Fruit fly (Drosophila melanogaster) whole organism, embryonic: Measurements from ENCODE around the gene simj.
A peak's percentile ranks its signal among the peaks of the same experiment; 100 is the strongest.

Experiments used
- BEAF-32 ChIP-seq: fragments of 200-800 bp; sonication (Bioruptor generic); optimal IDR thresholded peaks from 3 replicates; lab custom pipeline; 2017; ENCODE audit warnings: missing biosample characterization, missing genetic modification characterization, mild to moderate bottlenecking, moderate library complexity, missing genetic modification reagents
- CG1024 ChIP-seq: fragments of 200-800 bp; sonication (Bioruptor generic); IDR thresholded peaks from 2 replicates; pipeline ENCODE4 v1.3.6; 2022; ENCODE audit warnings: missing biosample characterization, missing genetic modification characterization
- CG10321 ChIP-seq: fragments of 200-800 bp; sonication (Bioruptor generic); IDR thresholded peaks from 2 replicates; pipeline ENCODE4 v1.3.6; 2022; ENCODE audit warnings: missing biosample characterization, missing genetic modification characterization
- CG10565 ChIP-seq: fragments of 200-800 bp; sonication (Bioruptor generic); optimal IDR thresholded peaks from 3 replicates; lab custom pipeline; 2016; ENCODE audit warnings: missing biosample characterization, mild to moderate bottlenecking, missing genetic modification characterization
- CG11093 ChIP-seq: fragments of 200-800 bp; sonication (Bioruptor generic); IDR thresholded peaks from 3 replicates; pipeline ENCODE4 v1.3.6; 2022; ENCODE audit warnings: missing biosample characterization, missing genetic modification characterization
- CG1233 ChIP-seq: fragments of 200-800 bp; sonication (Bioruptor generic); optimal IDR thresholded peaks from 4 replicates; lab custom pipeline; 2018; ENCODE audit warnings: missing biosample characterization, mild to moderate bottlenecking, missing genetic modification characterization
- CG12391 ChIP-seq: fragments of 200-800 bp; sonication (Bioruptor generic); optimal IDR thresholded peaks from 3 replicates; lab custom pipeline; 2018; ENCODE audit warnings: missing biosample characterization, mild to moderate bottlenecking, missing genetic modification characterization, moderate library complexity
- CG12744 ChIP-seq: fragments of 200-800 bp; sonication (Bioruptor generic); optimal IDR thresholded peaks from 2 replicates; lab custom pipeline; 2016; ENCODE audit warnings: missing biosample characterization, missing genetic modification characterization
- CG13424 ChIP-seq: fragments of 200-800 bp; sonication (Bioruptor generic); optimal IDR thresholded peaks from 2 replicates; lab custom pipeline; 2019; ENCODE audit warnings: missing biosample characterization, mild to moderate bottlenecking, missing genetic modification characterization, moderate library complexity
- CG13624 ChIP-seq: fragments of 200-800 bp; sonication (Bioruptor generic); optimal IDR thresholded peaks from 2 replicates; lab custom pipeline; 2016; ENCODE audit warnings: missing biosample characterization, missing genetic modification characterization
- CG1602 ChIP-seq: fragments of 200-800 bp; sonication (Bioruptor generic); optimal IDR thresholded peaks from 3 replicates; lab custom pipeline; 2016; ENCODE audit warnings: missing biosample characterization, missing genetic modification characterization
- CG1603 ChIP-seq: fragments of 200-800 bp; sonication (Bioruptor generic); optimal IDR thresholded peaks from 2 replicates; lab custom pipeline; 2019; ENCODE audit warnings: missing biosample characterization, mild to moderate bottlenecking, missing genetic modification characterization, moderate library complexity
- CG2202 ChIP-seq: fragments of 200-800 bp; sonication (Bioruptor generic); optimal IDR thresholded peaks from 2 replicates; lab custom pipeline; 2018; ENCODE audit warnings: missing biosample characterization, mild to moderate bottlenecking, missing genetic modification characterization
- CG2889 ChIP-seq: fragments of 200-800 bp; sonication (Bioruptor generic); IDR thresholded peaks from 3 replicates; pipeline ENCODE4 v1.3.6; 2022; ENCODE audit warnings: missing biosample characterization, missing genetic modification characterization
- CG4617 ChIP-seq: fragments of 200-800 bp; sonication (Bioruptor generic); optimal IDR thresholded peaks from 3 replicates; lab custom pipeline; 2016; ENCODE audit warnings: missing biosample characterization, missing genetic modification characterization, borderline replicate concordance
- CG6683 ChIP-seq: fragments of 200-800 bp; sonication (Bioruptor generic); optimal IDR thresholded peaks from 2 replicates; lab custom pipeline; 2017; ENCODE audit warnings: missing biosample characterization, mild to moderate bottlenecking, missing genetic modification characterization, missing genetic modification reagents
- CG6791 ChIP-seq: fragments of 200-800 bp; sonication (Bioruptor generic); IDR thresholded peaks from 3 replicates; pipeline ENCODE4 v1.3.6; 2022; ENCODE audit warnings: missing biosample characterization, missing genetic modification characterization; ENCODE audit not compliant: partially characterized antibody
- Eip74EF ChIP-seq, 2 experiments: fragments of 200-800 bp in 1 of 2; fragments of >200 bp in 1 of 2; sonication (Bioruptor generic) in 1 of 2; optimal IDR thresholded peaks; 2 replicates each; lab custom pipeline; 2017 to 2019; ENCODE audit warnings: missing biosample characterization in 2 of 2, missing genetic modification characterization in 2 of 2, mild to moderate bottlenecking in 1 of 2, moderate library complexity in 1 of 2
- Gug ChIP-seq: fragments of 200-800 bp; sonication (Bioruptor generic); IDR thresholded peaks from 4 replicates; pipeline ENCODE4 v1.3.6; 2022; ENCODE audit warnings: missing biosample characterization, missing genetic modification characterization
- Hey ChIP-seq: fragments of 200-800 bp; sonication (Bioruptor generic); optimal IDR thresholded peaks from 3 replicates; lab custom pipeline; 2018; ENCODE audit warnings: missing biosample characterization, mild to moderate bottlenecking, missing genetic modification characterization
- Hr39 ChIP-seq: fragments of >200 bp; optimal IDR thresholded peaks from 2 replicates; lab custom pipeline; 2017
- Max ChIP-seq: fragments of 200-800 bp; sonication (Bioruptor generic); optimal IDR thresholded peaks from 2 replicates; lab custom pipeline; 2016; ENCODE audit warnings: missing biosample characterization, mild to moderate bottlenecking, missing genetic modification characterization
- Nf-YA ChIP-seq: fragments of 200-800 bp; sonication (Bioruptor generic); IDR thresholded peaks from 2 replicates; pipeline ENCODE4 v1.3.6; 2022; ENCODE audit warnings: missing biosample characterization, missing genetic modification characterization
- Nf-YC ChIP-seq: fragments of 200-800 bp; optimal IDR thresholded peaks from 3 replicates; lab custom pipeline; 2019; ENCODE audit warnings: missing biosample characterization, mild to moderate bottlenecking, missing genetic modification characterization, moderate library complexity
- Optix ChIP-seq: fragments of 200-800 bp; sonication (Bioruptor generic); IDR thresholded peaks from 3 replicates; pipeline ENCODE4 v1.3.6; 2022; ENCODE audit warnings: missing biosample characterization, missing genetic modification characterization
- Ptx1 ChIP-seq: fragments of 200-800 bp; sonication (Bioruptor generic); IDR thresholded peaks from 2 replicates; pipeline ENCODE4 v1.3.6; 2022; ENCODE audit warnings: missing biosample characterization, missing genetic modification characterization
- TFAM ChIP-seq: fragments of 200-800 bp; sonication (Bioruptor generic); optimal IDR thresholded peaks from 2 replicates; lab custom pipeline; 2017; ENCODE audit warnings: missing biosample characterization, missing genetic modification characterization, inconsistent platforms
- Trl ChIP-seq, 3 experiments: fragments of >200 bp in 2 of 3; fragments of 200-800 bp in 1 of 3; sonication (Bioruptor generic) in 1 of 3; optimal IDR thresholded peaks; 2 replicates in 1 of 3; 3 replicates in 2 of 3; lab custom pipeline; 2016 to 2017; ENCODE audit warnings: missing biosample characterization in 1 of 3, missing genetic modification characterization in 1 of 3
- al ChIP-seq: fragments of 200-800 bp; sonication (Bioruptor generic); IDR thresholded peaks from 2 replicates; pipeline ENCODE4 v1.3.6; 2022; ENCODE audit warnings: missing biosample characterization, missing genetic modification characterization
- amos ChIP-seq: fragments of 200-800 bp; sonication (Bioruptor generic); IDR thresholded peaks from 2 replicates; pipeline ENCODE4 v1.3.6; 2022; ENCODE audit warnings: missing biosample characterization, missing genetic modification characterization; ENCODE audit not compliant: partially characterized antibody
- ara ChIP-seq: fragments of 200-800 bp; sonication (Bioruptor generic); IDR thresholded peaks from 2 replicates; pipeline ENCODE4 v1.3.6; 2022; ENCODE audit warnings: missing biosample characterization, missing genetic modification characterization
- br ChIP-seq: fragments of >200 bp; optimal IDR thresholded peaks from 2 replicates; lab custom pipeline; 2017
- btn ChIP-seq: fragments of 200-800 bp; sonication (Bioruptor generic); optimal IDR thresholded peaks from 2 replicates; lab custom pipeline; 2016; ENCODE audit warnings: missing biosample characterization, missing genetic modification characterization
- cato ChIP-seq: fragments of 200-800 bp; sonication (Bioruptor generic); optimal IDR thresholded peaks from 2 replicates; lab custom pipeline; 2016; ENCODE audit warnings: missing biosample characterization, missing genetic modification characterization, borderline replicate concordance
- chm ChIP-seq: fragments of 200-800 bp; sonication (Bioruptor generic); IDR thresholded peaks from 2 replicates; pipeline ENCODE4 v1.3.6; 2022; ENCODE audit warnings: missing biosample characterization, missing genetic modification characterization
- ci ChIP-seq: fragments of 200-800 bp; sonication (Bioruptor generic); IDR thresholded peaks from 3 replicates; pipeline ENCODE4 v1.3.6; 2022; ENCODE audit warnings: missing biosample characterization, missing genetic modification characterization
- corto ChIP-seq: fragments of 200-800 bp; sonication (Bioruptor generic); optimal IDR thresholded peaks from 2 replicates; lab custom pipeline; 2016; ENCODE audit warnings: missing biosample characterization, mild to moderate bottlenecking, missing genetic modification characterization, moderate library complexity
- gfzf ChIP-seq: fragments of 200-800 bp; sonication (Bioruptor generic); optimal IDR thresholded peaks from 2 replicates; lab custom pipeline; 2016; ENCODE audit warnings: missing biosample characterization, mild to moderate bottlenecking, missing genetic modification characterization, moderate library complexity
- grau ChIP-seq: fragments of 200-800 bp; optimal IDR thresholded peaks from 3 replicates; lab custom pipeline; 2019; ENCODE audit warnings: missing biosample characterization, mild to moderate bottlenecking, missing genetic modification characterization, moderate library complexity
- gro ChIP-seq: fragments of 200-800 bp; sonication (Bioruptor generic); optimal IDR thresholded peaks from 2 replicates; lab custom pipeline; 2016; ENCODE audit warnings: missing biosample characterization, missing genetic modification characterization
- jing ChIP-seq: fragments of 200-800 bp; sonication (Bioruptor generic); optimal IDR thresholded peaks from 2 replicates; lab custom pipeline; 2018; ENCODE audit warnings: missing biosample characterization, mild to moderate bottlenecking, missing genetic modification characterization
- jumu ChIP-seq: fragments of 200-800 bp; sonication (Bioruptor generic); optimal IDR thresholded peaks from 3 replicates; lab custom pipeline; 2016; ENCODE audit warnings: missing biosample characterization, missing genetic modification characterization
- kay ChIP-seq: fragments of 200-800 bp; sonication (Bioruptor generic); optimal IDR thresholded peaks from 2 replicates; lab custom pipeline; 2016; ENCODE audit warnings: missing biosample characterization, missing genetic modification characterization
- lbe ChIP-seq: fragments of 200-800 bp; sonication (Bioruptor generic); optimal IDR thresholded peaks from 2 replicates; lab custom pipeline; 2016; ENCODE audit warnings: missing biosample characterization, mild to moderate bottlenecking, missing genetic modification characterization
- nerfin-2 ChIP-seq: fragments of 200-800 bp; sonication (Bioruptor generic); IDR thresholded peaks from 2 replicates; pipeline ENCODE4 v1.3.6; 2022; ENCODE audit warnings: missing biosample characterization, missing genetic modification characterization; ENCODE audit not compliant: partially characterized antibody
- pb ChIP-seq: fragments of 200-800 bp; sonication (Bioruptor generic); optimal IDR thresholded peaks from 3 replicates; lab custom pipeline; 2016; ENCODE audit warnings: missing biosample characterization, missing genetic modification characterization
- prd ChIP-seq, 3 experiments: fragments of >200 bp in 2 of 3; fragments of 200-800 bp in 1 of 3; sonication (Bioruptor generic) in 1 of 3; optimal IDR thresholded peaks in 2 of 3; IDR thresholded peaks in 1 of 3; 2 replicates in 2 of 3; 3 replicates in 1 of 3; pipeline versions ENCODE4 v1.3.6 to Lab custom; 2017 to 2022; ENCODE audit warnings: missing biosample characterization in 1 of 3, missing genetic modification characterization in 1 of 3
- twi ChIP-seq: fragments of 200-800 bp; optimal IDR thresholded peaks from 2 replicates; lab custom pipeline; 2019; ENCODE audit warnings: missing biosample characterization, mild to moderate bottlenecking, missing genetic modification characterization, moderate library complexity
- wdn ChIP-seq: fragments of 200-800 bp; sonication (Bioruptor generic); IDR thresholded peaks from 2 replicates; pipeline ENCODE4 v1.3.6; 2022; ENCODE audit warnings: missing biosample characterization, missing genetic modification characterization

The simj gene

DNA sequence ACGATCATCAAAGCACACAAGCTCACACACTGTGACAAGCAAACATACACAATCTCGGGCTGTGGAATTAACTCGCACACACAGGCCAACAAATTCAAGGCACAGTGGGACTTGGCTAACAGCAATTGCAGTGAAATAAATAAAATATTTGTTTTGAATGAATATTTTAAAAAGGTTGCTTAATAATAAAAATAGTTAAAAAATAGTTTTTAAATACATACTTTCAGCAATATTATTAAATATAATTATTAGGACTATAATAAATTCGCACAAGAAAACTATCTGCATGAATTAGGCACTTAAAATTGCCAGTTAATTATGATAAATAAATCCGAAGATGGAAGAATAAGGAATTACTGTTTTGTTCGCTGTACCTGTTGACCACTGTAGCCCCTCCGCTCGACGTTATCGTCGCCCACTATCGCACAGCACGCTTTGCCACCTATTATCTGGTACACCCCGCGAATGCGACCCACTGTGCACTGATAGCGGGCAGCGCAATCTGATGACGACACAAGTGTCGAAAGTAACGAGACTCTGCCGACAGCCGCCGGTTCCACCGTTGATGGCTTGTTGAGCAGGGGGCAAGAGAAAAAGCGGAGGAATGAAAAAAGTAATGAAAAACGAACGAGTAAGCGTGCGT lies 18.3 kb downstream of the simj start (continued):
- TF ChIP-seq CG1602 (GFP tag; lab: Kevin White, UChicago): peak; percentile 97
- peak; percentile 92 for TF ChIP-seq jing
- TF ChIP-seq cato (GFP tag; lab: Kevin White, UChicago): peak; percentile 97
- peak; percentile 96 for TF ChIP-seq Gug
- TF ChIP-seq ara (GFP tag; lab: Robert Waterston, UW): peak; percentile 91
- peak; percentile 91 for TF ChIP-seq CG4617 (GFP tag; lab: Kevin White, UChicago)
- TF ChIP-seq gfzf (GFP tag; lab: Kevin White, UChicago): no peak
- TF ChIP-seq br (lab: Kevin White, UChicago): no peak
- 0 out of 3 replicates have a peak, but pooled peaks have one; percentile 37 for TF ChIP-seq CG6791 (GFP tag; lab: Robert Waterston, UW)
- peak; percentile 99 for TF ChIP-seq CG12391 (tag; lab: Kevin White, UChicago)
- TF ChIP-seq CG1603 (tag; lab: Kevin White, UChicago): peak; percentile 55
- TF ChIP-seq Hey (tag; lab: Kevin White, UChicago): peak; percentile 100
- no peak; the same call in 1 of the 2 replicates for TF ChIP-seq amos (GFP tag; lab: Robert Waterston, UW)
- peak; percentile 37 for TF ChIP-seq BEAF-32 (GFP tag; lab: Kevin White, UChicago)
- peak; percentile 77 for TF ChIP-seq TFAM (GFP tag; lab: Kevin White, UChicago)
- peak; percentile 89 for TF ChIP-seq chm (GFP tag; lab: Robert Waterston, UW)
- TF ChIP-seq CG13424 (tag; lab: Kevin White, UChicago): peak; percentile 99
- TF ChIP-seq CG11093 (GFP tag; lab: Robert Waterston, UW): peak; percentile 98
- peak; percentile 88 for TF ChIP-seq CG10565 (GFP tag; lab: Kevin White, UChicago)
- no peak for TF ChIP-seq Hr39
- peak; percentile 91 for TF ChIP-seq wdn (GFP tag; lab: Robert Waterston, UW)
- TF ChIP-seq btn (GFP tag; lab: Kevin White, UChicago): peak; percentile 46
- peak; percentile 99 for TF ChIP-seq Ptx1 (GFP tag; lab: Robert Waterston, UW)
- peak; percentile 98 for TF ChIP-seq CG1233
- TF ChIP-seq kay (GFP tag; lab: Kevin White, UChicago): peak; percentile 92
- TF ChIP-seq CG10321 (GFP tag; lab: Robert Waterston, UW): peak; percentile 79
- TF ChIP-seq gro (GFP tag; lab: Kevin White, UChicago): peak; percentile 37
- TF ChIP-seq corto (GFP tag; lab: Kevin White, UChicago): peak; percentile 79
- peak; percentile 84 for TF ChIP-seq CG1024 (GFP tag; lab: Robert Waterston, UW)
- peak; percentile 93 for TF ChIP-seq Nf-YC
- TF ChIP-seq twi (tag; lab: Kevin White, UChicago): peak; percentile 95
- peak; percentile 66 for TF ChIP-seq pb (GFP tag; lab: Kevin White, UChicago)
- TF ChIP-seq ci (GFP tag; lab: Robert Waterston, UW): peak; percentile 90; the same call in 2 of the 3 replicates
- no peak for TF ChIP-seq Trl (optimal IDR thresholded peaks at IDR 0.05; lab: Kevin White, UChicago)
- peak; percentile 67 for TF ChIP-seq Trl (GFP tag; optimal IDR thresholded peaks at IDR 0.05; lab: Kevin White, UChicago)
- peak; percentile 84 for TF ChIP-seq CG13624 (GFP tag; lab: Kevin White, UChicago)
- peak; percentile 83 for TF ChIP-seq Optix
- TF ChIP-seq CG2889 (GFP tag; lab: Robert Waterston, UW): peak; percentile 92
- peak; percentile 98 for TF ChIP-seq CG6683 (GFP tag; lab: Kevin White, UChicago)
- TF ChIP-seq al (GFP tag; lab: Robert Waterston, UW): peak; percentile 96
- peak; percentile 74 for TF ChIP-seq CG12744 (GFP tag; lab: Kevin White, UChicago)
- TF ChIP-seq CG2202 (tag; lab: Kevin White, UChicago): peak; percentile 92
- peak in 1 of 2 experiments; percentile 99 for TF ChIP-seq Eip74EF (GFP tag; optimal IDR thresholded peaks at IDR 0.05; lab: Kevin White, UChicago)
- peak; percentile 97 for TF ChIP-seq Max (GFP tag; lab: Kevin White, UChicago)
- peak; percentile 90 for TF ChIP-seq lbe (GFP tag; lab: Kevin White, UChicago)
- TF ChIP-seq grau (tag; lab: Kevin White, UChicago): peak; percentile 100
- peak; percentile 94 for TF ChIP-seq Nf-YA (GFP tag; lab: Robert Waterston, UW)
- TF ChIP-seq nerfin-2 (GFP tag; lab: Robert Waterston, UW): 0 out of 2 replicates have a peak, but pooled peaks have one; percentile 25
- peak; percentile 69 for TF ChIP-seq jumu (GFP tag; lab: Kevin White, UChicago)
- no peak for TF ChIP-seq prd (optimal IDR thresholded peaks at IDR 0.05; lab: Kevin White, UChicago)
- TF ChIP-seq prd (GFP tag; IDR thresholded peaks at IDR 0.05; lab: Robert Waterston, UW): peak; percentile 97
